Fruit fly (Drosophila melanogaster) Kc167 (cell line): ENCODE measurements around the gene CG15728.

Experiments
- Myc ChIP-seq: fragments of >200 bp; optimal IDR thresholded peaks from 2 replicates; lab custom pipeline; 2017; ENCODE audit warnings: missing external identifiers
- Sin3A ChIP-seq: fragments of >200 bp; optimal IDR thresholded peaks from 2 replicates; lab custom pipeline; 2018; ENCODE audit warnings: missing external identifiers
- h ChIP-seq: fragments of >200 bp; optimal IDR thresholded peaks from 3 replicates; lab custom pipeline; 2018; ENCODE audit warnings: missing external identifiers
- insv ChIP-seq: fragments of >200 bp; optimal IDR thresholded peaks from 3 replicates; lab custom pipeline; 2018; ENCODE audit warnings: missing external identifiers
- psq ChIP-seq: fragments of >200 bp; optimal IDR thresholded peaks from 2 replicates; lab custom pipeline; 2017; ENCODE audit warnings: missing external identifiers
- ttk ChIP-seq: sonication (Bioruptor generic); optimal IDR thresholded peaks from 2 replicates; lab custom pipeline; 2017; ENCODE audit warnings: missing external identifiers

CG15728 gene

dm6 chrX:12673833-12674541 lies 49.9 kb downstream of the CG15728 start:
- TF ChIP-seq h (lab: Kevin White, UChicago) (no peak), insv (no peak), Sin3A (no peak), ttk (lab: Kevin White, UChicago) (no peak), Myc (lab: Kevin White, UChicago) (no peak), psq (lab: Kevin White, UChicago) (no peak)

DNA sequence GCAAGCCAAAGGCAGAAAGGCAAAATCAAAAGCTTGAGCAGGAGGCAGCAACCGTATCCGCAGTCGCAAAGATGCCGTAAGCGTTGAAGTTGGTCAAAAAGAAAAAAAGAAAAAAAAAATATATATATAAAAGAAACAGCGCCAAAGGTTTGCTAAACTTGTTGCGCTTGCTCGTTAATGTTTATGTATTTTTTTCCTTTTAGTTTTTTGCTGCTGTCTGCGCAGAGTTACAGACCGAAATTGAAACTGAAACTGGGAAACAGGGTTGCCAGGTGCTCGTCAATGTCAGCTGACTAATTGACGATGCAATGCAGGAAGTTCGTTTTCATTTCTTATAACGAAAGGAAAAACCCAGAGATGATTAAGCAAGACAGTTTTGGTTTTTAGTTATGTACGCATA lies 51.2 kb downstream of the CG15728 start:
- TF ChIP-seq insv (no peak), psq (lab: Kevin White, UChicago) (no peak), Myc (lab: Kevin White, UChicago) (no peak), h (lab: Kevin White, UChicago) (no peak), ttk (lab: Kevin White, UChicago) (no peak), Sin3A (no peak)

- TF ChIP-seq Sin3A, result no peak
- no peak for TF ChIP-seq h (lab: Kevin White, UChicago)
- no peak for TF ChIP-seq ttk (lab: Kevin White, UChicago)
- TF ChIP-seq Myc (lab: Kevin White, UChicago), result no peak
- no peak for TF ChIP-seq psq (lab: Kevin White, UChicago)
- TF ChIP-seq insv, result no peak
These were observed 51.9 kb downstream of the CG15728 start for dm6 chrX:12675798-12676553.

- TF ChIP-seq ttk (lab: Kevin White, UChicago), result no peak
- TF ChIP-seq h (lab: Kevin White, UChicago), result no peak
- TF ChIP-seq Myc (lab: Kevin White, UChicago), result no peak
- TF ChIP-seq insv, result no peak
- no peak for TF ChIP-seq Sin3A
- no peak for TF ChIP-seq psq (lab: Kevin White, UChicago)
These were observed 52.7 kb downstream of the CG15728 start for dm6 chrX:12676554-12677336.
